Worm (Caenorhabditis elegans) whole organism, young adult: ENCODE measurements around the gene C27B7.9.

Experiments
- B0261.1 ChIP-seq: sonication (generic microtip); optimal IDR thresholded peaks from 2 replicates; lab custom pipeline; 2016; ENCODE audit warnings: mild to moderate bottlenecking, missing genetic modification characterization, moderate library complexity, missing compliant biosample characterization
- F37B4.10 ChIP-seq: fragments of 200-800 bp; sonication (Bioruptor generic); IDR thresholded peaks from 2 replicates; pipeline ENCODE4 v1.3.6; 2022; ENCODE audit warnings: missing genetic modification characterization, missing compliant biosample characterization
- ama-1 ChIP-seq, 3 experiments: fragments of 150-350 bp in 1 of 3; sonication (generic microtip) in 2 of 3; optimal IDR thresholded peaks; 2 replicates each; lab custom pipeline; 2014 to 2018; ENCODE audit warnings: missing biosample characterization in 2 of 3, missing genetic modification characterization in 2 of 3, missing genetic modification reagents in 2 of 3
- efl-1 ChIP-seq: fragments of 150-350 bp; optimal IDR thresholded peaks from 2 replicates; lab custom pipeline; 2014; ENCODE audit warnings: missing biosample characterization, missing genetic modification reagents, missing genetic modification characterization
- egl-44 ChIP-seq: fragments of 200-800 bp; sonication (Bioruptor generic); IDR thresholded peaks from 2 replicates; pipeline ENCODE4 v1.3.6; 2022; ENCODE audit warnings: missing genetic modification reagents, missing genetic modification characterization, missing compliant biosample characterization
- fkh-3 ChIP-seq: sonication (generic microtip); optimal IDR thresholded peaks from 2 replicates; lab custom pipeline; 2016; ENCODE audit warnings: mild to moderate bottlenecking, missing genetic modification characterization, missing compliant biosample characterization
- lag-1 ChIP-seq: fragments of 200-800 bp; sonication (Bioruptor generic); IDR thresholded peaks from 2 replicates; pipeline ENCODE4 v1.3.6; 2022; ENCODE audit warnings: missing genetic modification reagents, missing genetic modification characterization, missing compliant biosample characterization
- nfya-1 ChIP-seq: sonication (generic microtip); optimal IDR thresholded peaks from 2 replicates; lab custom pipeline; 2017; ENCODE audit warnings: antibody characterized with exemption, missing compliant biosample characterization, missing genetic modification characterization, borderline replicate concordance; ENCODE audit not compliant: insufficient read depth
- nhr-90 ChIP-seq: sonication (generic microtip); optimal IDR thresholded peaks from 2 replicates; lab custom pipeline; 2016; ENCODE audit warnings: missing genotype, mild to moderate bottlenecking, missing genetic modification characterization, missing compliant biosample characterization
- snpc-1.1 ChIP-seq: sonication (generic microtip); optimal IDR thresholded peaks from 2 replicates; lab custom pipeline; 2017; ENCODE audit warnings: missing genetic modification characterization, mild to moderate bottlenecking, missing compliant biosample characterization, antibody characterized with exemption, moderate library complexity, missing genotype, missing genetic modification reagents; ENCODE audit not compliant: insufficient read depth
- snpc-4 ChIP-seq, 5 experiments: fragments of 150-350 bp in 1 of 5; sonication (generic microtip) in 4 of 5; optimal IDR thresholded peaks; 2 replicates each; lab custom pipeline; 2014 to 2018; ENCODE audit warnings: missing genetic modification characterization in 5 of 5, missing biosample characterization in 3 of 5, antibody characterized with exemption in 2 of 5, mild to moderate bottlenecking in 2 of 5, missing compliant biosample characterization in 2 of 5, missing genotype in 2 of 5, moderate library complexity in 2 of 5, missing genetic modification reagents in 1 of 5
- unc-62 ChIP-seq: fragments of 150-350 bp; optimal IDR thresholded peaks from 2 replicates; lab custom pipeline; 2014; ENCODE audit warnings: missing biosample characterization, missing genetic modification reagents, missing genetic modification characterization

ce11 chrIV:8906164-8906563 lies 9.7 kb downstream of the C27B7.9 start, which contains the start of gene C27B7.6:
- no peak for TF ChIP-seq snpc-1.1 (tag; lab: Kevin White, UChicago)
- no peak for TF ChIP-seq lag-1 (GFP tag; lab: Robert Waterston, UW)
- no peak for TF ChIP-seq ama-1 (optimal IDR thresholded peaks at IDR 0.05; lab: Kevin White, UChicago)
- TF ChIP-seq ama-1 (GFP tag; optimal IDR thresholded peaks at IDR 0.05; lab: Kevin White, UChicago) = no peak
- TF ChIP-seq efl-1 (GFP tag; lab: Kevin White, UChicago) = no peak
- no peak for TF ChIP-seq unc-62 (GFP tag; lab: Kevin White, UChicago)
- no peak for TF ChIP-seq egl-44 (GFP tag; lab: Robert Waterston, UW)
- no peak for TF ChIP-seq B0261.1
- TF ChIP-seq nhr-90 (tag; lab: Kevin White, UChicago) = no peak
- TF ChIP-seq F37B4.10 (GFP tag; lab: Robert Waterston, UW) = no peak
- no peak for TF ChIP-seq snpc-4 (GFP tag; optimal IDR thresholded peaks at IDR 0.05; lab: Kevin White, UChicago)
- no peak for TF ChIP-seq snpc-4 (tag; optimal IDR thresholded peaks at IDR 0.05; lab: Kevin White, UChicago)
- no peak for TF ChIP-seq nfya-1 (tag; lab: Kevin White, UChicago)
- no peak for TF ChIP-seq fkh-3 (tag; lab: Kevin White, UChicago)
